Fruit fly (Drosophila melanogaster) whole organism, embryonic: ENCODE measurements around the gene RpS9.
A peak's percentile ranks its signal among the peaks of the same experiment; 100 is the strongest.

Experiments used
- Abd-B ChIP-seq: fragments of 200-800 bp; sonication (Bioruptor generic); optimal IDR thresholded peaks from 2 replicates; lab custom pipeline; 2018; ENCODE audit warnings: missing biosample characterization, mild to moderate bottlenecking, missing genetic modification characterization, moderate library complexity
- B-H1 ChIP-seq: fragments of 200-800 bp; sonication (Bioruptor generic); IDR thresholded peaks from 3 replicates; pipeline ENCODE4 v1.3.6; 2022; ENCODE audit warnings: missing biosample characterization, missing genetic modification characterization
- Bgb ChIP-seq: fragments of 200-800 bp; sonication (Bioruptor generic); IDR thresholded peaks from 2 replicates; pipeline ENCODE4 v1.3.6; 2022; ENCODE audit warnings: missing biosample characterization, missing genetic modification characterization; ENCODE audit not compliant: partially characterized antibody
- Bteb2 ChIP-seq: fragments of 200-800 bp; sonication (Bioruptor generic); optimal IDR thresholded peaks from 2 replicates; lab custom pipeline; 2016; ENCODE audit warnings: missing biosample characterization, missing genetic modification characterization
- CG10321 ChIP-seq: fragments of 200-800 bp; sonication (Bioruptor generic); IDR thresholded peaks from 2 replicates; pipeline ENCODE4 v1.3.6; 2022; ENCODE audit warnings: missing biosample characterization, missing genetic modification characterization
- CG11398 ChIP-seq: fragments of 200-800 bp; sonication (Bioruptor generic); optimal IDR thresholded peaks from 2 replicates; lab custom pipeline; 2016; ENCODE audit warnings: missing biosample characterization, missing genetic modification characterization
- CG13894 ChIP-seq: fragments of 200-800 bp; sonication (Bioruptor generic); optimal IDR thresholded peaks from 3 replicates; lab custom pipeline; 2018; ENCODE audit warnings: missing biosample characterization, mild to moderate bottlenecking, missing genetic modification characterization, moderate library complexity
- CG14050 ChIP-seq: fragments of 200-800 bp; sonication (Bioruptor generic); IDR thresholded peaks from 3 replicates; pipeline ENCODE4 v1.3.6; 2022; ENCODE audit warnings: missing biosample characterization, missing genetic modification characterization
- CG14441 ChIP-seq: fragments of 200-800 bp; sonication (Bioruptor generic); IDR thresholded peaks from 2 replicates; pipeline ENCODE4 v1.3.6; 2022; ENCODE audit warnings: missing biosample characterization, missing genetic modification characterization
- CG15011 ChIP-seq: fragments of 200-800 bp; sonication (Bioruptor generic); optimal IDR thresholded peaks from 3 replicates; lab custom pipeline; 2018; ENCODE audit warnings: missing biosample characterization, mild to moderate bottlenecking, missing genetic modification characterization
- CG15696 ChIP-seq: fragments of 200-800 bp; sonication (Bioruptor generic); optimal IDR thresholded peaks from 2 replicates; lab custom pipeline; 2019; ENCODE audit warnings: missing biosample characterization, mild to moderate bottlenecking, missing genetic modification characterization, moderate library complexity
- CG18262 ChIP-seq: fragments of 200-800 bp; optimal IDR thresholded peaks from 3 replicates; lab custom pipeline; 2019; ENCODE audit warnings: missing biosample characterization, mild to moderate bottlenecking, missing genetic modification characterization, moderate library complexity
- CG3163 ChIP-seq: fragments of 200-800 bp; sonication (Bioruptor generic); optimal IDR thresholded peaks from 3 replicates; lab custom pipeline; 2016; ENCODE audit warnings: missing biosample characterization, missing genetic modification characterization
- CG32767 ChIP-seq: fragments of 200-800 bp; sonication (Bioruptor generic); IDR thresholded peaks from 2 replicates; pipeline ENCODE4 v1.3.6; 2022; ENCODE audit warnings: missing biosample characterization, missing genetic modification characterization
- CG32772 ChIP-seq: fragments of 200-800 bp; sonication (Bioruptor generic); IDR thresholded peaks from 2 replicates; pipeline ENCODE4 v1.3.6; 2022; ENCODE audit warnings: missing biosample characterization, missing genetic modification characterization
- CG4360 ChIP-seq: fragments of 200-800 bp; sonication (Bioruptor generic); IDR thresholded peaks from 2 replicates; pipeline ENCODE4 v1.3.6; 2022; ENCODE audit warnings: missing biosample characterization, missing genetic modification characterization
- CG43689 ChIP-seq: fragments of 200-800 bp; sonication (Bioruptor generic); IDR thresholded peaks from 2 replicates; pipeline ENCODE4 v1.3.6; 2022; ENCODE audit warnings: missing biosample characterization, missing genetic modification characterization
- CG4424 ChIP-seq: fragments of 200-800 bp; sonication (Bioruptor generic); optimal IDR thresholded peaks from 3 replicates; lab custom pipeline; 2016; ENCODE audit warnings: missing biosample characterization, missing genetic modification characterization
- CG4707 ChIP-seq: fragments of 200-800 bp; sonication (Bioruptor generic); optimal IDR thresholded peaks from 2 replicates; lab custom pipeline; 2018; ENCODE audit warnings: missing biosample characterization, mild to moderate bottlenecking, missing genetic modification characterization, moderate library complexity
- CG5953 ChIP-seq: fragments of 200-800 bp; sonication (Bioruptor generic); IDR thresholded peaks from 2 replicates; pipeline ENCODE4 v1.3.6; 2022; ENCODE audit warnings: missing biosample characterization, missing genetic modification characterization
- CG6654 ChIP-seq: fragments of 200-800 bp; sonication (Bioruptor generic); optimal IDR thresholded peaks from 2 replicates; lab custom pipeline; 2017; ENCODE audit warnings: missing biosample characterization, mild to moderate bottlenecking, missing genetic modification characterization
- CG9437 ChIP-seq: fragments of 200-800 bp; sonication (Bioruptor generic); optimal IDR thresholded peaks from 2 replicates; lab custom pipeline; 2018; ENCODE audit warnings: missing biosample characterization, mild to moderate bottlenecking, missing genetic modification characterization
- CG9817 ChIP-seq: fragments of 200-800 bp; sonication (Bioruptor generic); optimal IDR thresholded peaks from 2 replicates; lab custom pipeline; 2018; ENCODE audit warnings: missing biosample characterization, mild to moderate bottlenecking, missing genetic modification characterization, moderate library complexity
- Hey ChIP-seq: fragments of 200-800 bp; sonication (Bioruptor generic); optimal IDR thresholded peaks from 3 replicates; lab custom pipeline; 2018; ENCODE audit warnings: missing biosample characterization, mild to moderate bottlenecking, missing genetic modification characterization
- Lim3 ChIP-seq: fragments of 200-800 bp; sonication (Bioruptor generic); IDR thresholded peaks from 2 replicates; pipeline ENCODE4 v1.3.6; 2022; ENCODE audit warnings: missing biosample characterization, missing genetic modification characterization
- Lpt ChIP-seq: fragments of >200 bp; optimal IDR thresholded peaks from 2 replicates; lab custom pipeline; 2018; ENCODE audit warnings: missing biosample characterization, missing genetic modification characterization
- Mad ChIP-seq: fragments of 200-800 bp; sonication (Bioruptor generic); optimal IDR thresholded peaks from 2 replicates; lab custom pipeline; 2016; ENCODE audit warnings: missing biosample characterization, missing genetic modification characterization
- Mrtf ChIP-seq: fragments of 200-800 bp; sonication (Bioruptor generic); IDR thresholded peaks from 3 replicates; pipeline ENCODE4 v1.3.6; 2022; ENCODE audit warnings: missing biosample characterization, missing genetic modification characterization
- Myb ChIP-seq: fragments of 200-800 bp; sonication (Bioruptor generic); optimal IDR thresholded peaks from 2 replicates; lab custom pipeline; 2016; ENCODE audit warnings: missing biosample characterization, missing genetic modification characterization
- Nf-YB ChIP-seq: fragments of 200-800 bp; sonication (Bioruptor generic); optimal IDR thresholded peaks from 3 replicates; lab custom pipeline; 2019; ENCODE audit warnings: missing biosample characterization, mild to moderate bottlenecking, missing genetic modification characterization, moderate library complexity
- Oli ChIP-seq: fragments of 200-800 bp; sonication (Bioruptor generic); optimal IDR thresholded peaks from 2 replicates; lab custom pipeline; 2018; ENCODE audit warnings: missing biosample characterization, mild to moderate bottlenecking, missing genetic modification characterization, moderate library complexity
- Optix ChIP-seq: fragments of 200-800 bp; sonication (Bioruptor generic); IDR thresholded peaks from 3 replicates; pipeline ENCODE4 v1.3.6; 2022; ENCODE audit warnings: missing biosample characterization, missing genetic modification characterization
- Rx ChIP-seq: fragments of 200-800 bp; sonication (Bioruptor generic); IDR thresholded peaks from 2 replicates; pipeline ENCODE4 v1.3.6; 2022; ENCODE audit warnings: missing biosample characterization, missing genetic modification characterization
- amos ChIP-seq: fragments of 200-800 bp; sonication (Bioruptor generic); IDR thresholded peaks from 2 replicates; pipeline ENCODE4 v1.3.6; 2022; ENCODE audit warnings: missing biosample characterization, missing genetic modification characterization; ENCODE audit not compliant: partially characterized antibody
- bigmax ChIP-seq: fragments of 200-800 bp; sonication (Bioruptor generic); optimal IDR thresholded peaks from 2 replicates; lab custom pipeline; 2018; ENCODE audit warnings: missing biosample characterization, mild to moderate bottlenecking, missing genetic modification characterization
- crol ChIP-seq: fragments of 200-800 bp; sonication (Bioruptor generic); IDR thresholded peaks from 2 replicates; pipeline ENCODE4 v1.3.6; 2022; ENCODE audit warnings: missing biosample characterization, missing genetic modification characterization
- h ChIP-seq: fragments of >200 bp; optimal IDR thresholded peaks from 2 replicates; lab custom pipeline; 2017
- hth ChIP-seq: fragments of >200 bp; optimal IDR thresholded peaks from 2 replicates; lab custom pipeline; 2017; ENCODE audit warnings: inconsistent platforms
- jing ChIP-seq: fragments of 200-800 bp; sonication (Bioruptor generic); optimal IDR thresholded peaks from 2 replicates; lab custom pipeline; 2018; ENCODE audit warnings: missing biosample characterization, mild to moderate bottlenecking, missing genetic modification characterization
- knrl ChIP-seq: fragments of 200-800 bp; sonication (Bioruptor generic); IDR thresholded peaks from 3 replicates; pipeline ENCODE4 v1.3.6; 2022; ENCODE audit warnings: missing biosample characterization, missing genetic modification characterization; ENCODE audit not compliant: partially characterized antibody
- lilli ChIP-seq: fragments of 200-800 bp; sonication (Bioruptor generic); optimal IDR thresholded peaks from 3 replicates; lab custom pipeline; 2016; ENCODE audit warnings: missing biosample characterization, missing genetic modification characterization
- lmd ChIP-seq: fragments of 200-800 bp; sonication (Bioruptor generic); IDR thresholded peaks from 2 replicates; pipeline ENCODE4 v1.3.6; 2022; ENCODE audit warnings: missing biosample characterization, missing genetic modification characterization
- luna ChIP-seq: fragments of 200-800 bp; sonication (Bioruptor generic); optimal IDR thresholded peaks from 2 replicates; lab custom pipeline; 2016; ENCODE audit warnings: missing biosample characterization, missing genetic modification characterization
- pfk ChIP-seq: fragments of 200-800 bp; sonication (Bioruptor generic); optimal IDR thresholded peaks from 2 replicates; lab custom pipeline; 2018; ENCODE audit warnings: missing biosample characterization, mild to moderate bottlenecking, missing genetic modification characterization, moderate library complexity
- psq ChIP-seq: fragments of 200-800 bp; sonication (Bioruptor generic); optimal IDR thresholded peaks from 2 replicates; lab custom pipeline; 2017; ENCODE audit warnings: missing biosample characterization, missing genetic modification characterization
- sisA ChIP-seq: fragments of 200-800 bp; sonication (Bioruptor generic); IDR thresholded peaks from 2 replicates; pipeline ENCODE4 v1.3.6; 2022; ENCODE audit warnings: missing biosample characterization, missing genetic modification characterization
- sna ChIP-seq: fragments of 200-800 bp; sonication (Bioruptor generic); IDR thresholded peaks from 2 replicates; pipeline ENCODE4 v1.3.6; 2022; ENCODE audit warnings: missing biosample characterization, missing genetic modification characterization; ENCODE audit not compliant: partially characterized antibody
- sob ChIP-seq: fragments of 200-800 bp; sonication (Bioruptor generic); IDR thresholded peaks from 2 replicates; pipeline ENCODE4 v1.3.6; 2022; ENCODE audit warnings: missing biosample characterization, missing genetic modification characterization
- ttk ChIP-seq: fragments of 200-800 bp; sonication (Bioruptor generic); IDR thresholded peaks from 2 replicates; pipeline ENCODE4 v2.1.2; 2022; ENCODE audit warnings: missing biosample characterization, missing genetic modification characterization
- zen ChIP-seq: fragments of 200-800 bp; sonication (Bioruptor generic); optimal IDR thresholded peaks from 3 replicates; lab custom pipeline; 2018; ENCODE audit warnings: missing biosample characterization, mild to moderate bottlenecking, missing genetic modification characterization, moderate library complexity
- zfh2 ChIP-seq: fragments of 200-800 bp; sonication (Bioruptor generic); optimal IDR thresholded peaks from 2 replicates; lab custom pipeline; 2016; ENCODE audit warnings: missing biosample characterization, missing genetic modification characterization

RpS9 gene

dm6 chr3L:9509037-9509830 lies 2.1 kb downstream of the RpS9 start, which contains the start of gene CG3408 (continued):
- TF ChIP-seq Bgb (GFP tag; lab: Robert Waterston, UW) (no peak; the same call in 1 of the 2 replicates), Lim3 (no peak), Hey (tag; lab: Kevin White, UChicago) (no peak), CG5953 (GFP tag; lab: Robert Waterston, UW) (no peak), zfh2 (GFP tag; lab: Kevin White, UChicago) (no peak), luna (GFP tag; lab: Kevin White, UChicago) (no peak), ttk (GFP tag; lab: Robert Waterston, UW) (0 out of 2 replicates have a peak, but pooled peaks have one; percentile 5), knrl (GFP tag; lab: Robert Waterston, UW) (peak; percentile 32; the same call in 1 of the 3 replicates), Nf-YB (GFP tag; lab: Kevin White, UChicago) (no peak), Rx (GFP tag; lab: Robert Waterston, UW) (no peak), Myb (peak; percentile 46), sisA (GFP tag; lab: Robert Waterston, UW) (no peak), CG43689 (GFP tag; lab: Robert Waterston, UW) (no peak), CG9817 (tag; lab: Kevin White, UChicago) (no peak), CG4360 (peak; percentile 94), pfk (GFP tag; lab: Kevin White, UChicago) (peak; percentile 14), lmd (no peak), Optix (GFP tag; lab: Robert Waterston, UW) (0 out of 3 replicates have a peak, but pooled peaks have one; percentile 11), Mad (GFP tag; lab: Kevin White, UChicago) (no peak), psq (GFP tag; lab: Kevin White, UChicago) (no peak), CG15011 (GFP tag; lab: Kevin White, UChicago) (no peak), h (no peak), B-H1 (GFP tag; lab: Robert Waterston, UW) (no peak), hth (lab: Kevin White, UChicago) (no peak), CG18262 (no peak), CG15696 (tag; lab: Kevin White, UChicago) (no peak), CG10321 (GFP tag; lab: Robert Waterston, UW) (peak; percentile 80), CG3163 (GFP tag; lab: Kevin White, UChicago) (no peak), CG11398 (no peak), CG4707 (no peak), CG6654 (no peak), Oli (tag; lab: Kevin White, UChicago) (no peak), Bteb2 (GFP tag; lab: Kevin White, UChicago) (no peak), CG13894 (tag; lab: Kevin White, UChicago) (peak; percentile 52), sob (GFP tag; lab: Robert Waterston, UW) (0 out of 2 replicates have a peak, but pooled peaks have one; percentile 14), amos (GFP tag; lab: Robert Waterston, UW) (peak; percentile 58; the same call in 1 of the 2 replicates), CG14050 (no peak), Lpt (no peak), jing (GFP tag; lab: Kevin White, UChicago) (no peak), CG9437 (peak; percentile 0), crol (peak; percentile 88), CG32772 (GFP tag; lab: Robert Waterston, UW) (no peak), Mrtf (GFP tag; lab: Robert Waterston, UW) (no peak), CG14441 (GFP tag; lab: Robert Waterston, UW) (no peak), CG4424 (GFP tag; lab: Kevin White, UChicago) (no peak), bigmax (GFP tag; lab: Kevin White, UChicago) (no peak), zen (tag; lab: Kevin White, UChicago) (no peak), CG32767 (GFP tag; lab: Robert Waterston, UW) (no peak), Abd-B (GFP tag; lab: Kevin White, UChicago) (no peak), sna (no peak), lilli (GFP tag; lab: Kevin White, UChicago) (no peak)
